Fruit fly (Drosophila melanogaster) whole organism, embryonic: ENCODE measurements around the gene Lip3.

Experiments
- Atf-2 ChIP-seq: fragments of 200-800 bp; sonication (Bioruptor generic); optimal IDR thresholded peaks from 2 replicates; lab custom pipeline; 2016; ENCODE audit warnings: missing biosample characterization, missing genetic modification characterization
- CG1024 ChIP-seq: fragments of 200-800 bp; sonication (Bioruptor generic); IDR thresholded peaks from 2 replicates; pipeline ENCODE4 v1.3.6; 2022; ENCODE audit warnings: missing biosample characterization, missing genetic modification characterization
- CG10654 ChIP-seq: fragments of 200-800 bp; sonication (Bioruptor generic); optimal IDR thresholded peaks from 2 replicates; lab custom pipeline; 2016; ENCODE audit warnings: missing biosample characterization, missing genetic modification characterization
- CG11456 ChIP-seq: fragments of 200-800 bp; sonication (Bioruptor generic); IDR thresholded peaks from 3 replicates; pipeline ENCODE4 v1.3.6; 2022; ENCODE audit warnings: missing biosample characterization, missing genetic modification characterization
- CG11504 ChIP-seq: fragments of 200-800 bp; sonication (Bioruptor generic); optimal IDR thresholded peaks from 3 replicates; lab custom pipeline; 2019; ENCODE audit warnings: missing biosample characterization, mild to moderate bottlenecking, missing genetic modification characterization, moderate library complexity
- CG12391 ChIP-seq: fragments of 200-800 bp; sonication (Bioruptor generic); optimal IDR thresholded peaks from 3 replicates; lab custom pipeline; 2018; ENCODE audit warnings: missing biosample characterization, mild to moderate bottlenecking, missing genetic modification characterization, moderate library complexity
- CG15479 ChIP-seq: fragments of 200-800 bp; sonication (Bioruptor generic); optimal IDR thresholded peaks from 3 replicates; lab custom pipeline; 2019; ENCODE audit warnings: missing biosample characterization, mild to moderate bottlenecking, missing genetic modification characterization, moderate library complexity
- CG15696 ChIP-seq: fragments of 200-800 bp; sonication (Bioruptor generic); optimal IDR thresholded peaks from 2 replicates; lab custom pipeline; 2019; ENCODE audit warnings: missing biosample characterization, mild to moderate bottlenecking, missing genetic modification characterization, moderate library complexity
- CG16779 ChIP-seq: fragments of 200-800 bp; sonication (Bioruptor generic); IDR thresholded peaks from 2 replicates; pipeline ENCODE4 v1.3.6; 2022; ENCODE audit warnings: missing biosample characterization, missing genetic modification characterization
- CG17912 ChIP-seq: fragments of 200-800 bp; sonication (Bioruptor generic); optimal IDR thresholded peaks from 2 replicates; lab custom pipeline; 2018; ENCODE audit warnings: missing biosample characterization, mild to moderate bottlenecking, missing genetic modification characterization
- CG18599 ChIP-seq: fragments of 200-800 bp; sonication (Bioruptor generic); optimal IDR thresholded peaks from 3 replicates; lab custom pipeline; 2017; ENCODE audit warnings: missing biosample characterization, missing genetic modification characterization, mild to moderate bottlenecking, moderate library complexity, missing genetic modification reagents
- CG30403 ChIP-seq: fragments of 200-800 bp; sonication (Bioruptor generic); optimal IDR thresholded peaks from 3 replicates; lab custom pipeline; 2016; ENCODE audit warnings: missing biosample characterization, missing genetic modification characterization
- CG3163 ChIP-seq: fragments of 200-800 bp; sonication (Bioruptor generic); optimal IDR thresholded peaks from 3 replicates; lab custom pipeline; 2016; ENCODE audit warnings: missing biosample characterization, missing genetic modification characterization
- CG3407 ChIP-seq: fragments of 200-800 bp; sonication (Bioruptor generic); optimal IDR thresholded peaks from 2 replicates; lab custom pipeline; 2018; ENCODE audit warnings: missing biosample characterization, mild to moderate bottlenecking, missing genetic modification characterization
- CG3847 ChIP-seq: fragments of 200-800 bp; sonication (Bioruptor generic); IDR thresholded peaks from 2 replicates; pipeline ENCODE4 v1.3.6; 2022; ENCODE audit warnings: missing biosample characterization, missing genetic modification characterization
- CG4424 ChIP-seq: fragments of 200-800 bp; sonication (Bioruptor generic); optimal IDR thresholded peaks from 3 replicates; lab custom pipeline; 2016; ENCODE audit warnings: missing biosample characterization, missing genetic modification characterization
- CG6272 ChIP-seq: fragments of 200-800 bp; sonication (Bioruptor generic); IDR thresholded peaks from 2 replicates; pipeline ENCODE4 v1.3.6; 2022; ENCODE audit warnings: missing biosample characterization, missing genetic modification characterization
- CG6765 ChIP-seq: fragments of 200-800 bp; sonication (Bioruptor generic); optimal IDR thresholded peaks from 3 replicates; lab custom pipeline; 2017; ENCODE audit warnings: missing biosample characterization, mild to moderate bottlenecking, missing genetic modification characterization
- CG6854 ChIP-seq: fragments of 200-800 bp; sonication (Bioruptor generic); optimal IDR thresholded peaks from 3 replicates; lab custom pipeline; 2017; ENCODE audit warnings: missing biosample characterization, mild to moderate bottlenecking, missing genetic modification characterization
- CG7839 ChIP-seq: fragments of 200-800 bp; sonication (Bioruptor generic); optimal IDR thresholded peaks from 3 replicates; lab custom pipeline; 2018; ENCODE audit warnings: missing biosample characterization, mild to moderate bottlenecking, missing genetic modification characterization, moderate library complexity
- CG9609 ChIP-seq: fragments of 200-800 bp; sonication (Bioruptor generic); optimal IDR thresholded peaks from 3 replicates; lab custom pipeline; 2016; ENCODE audit warnings: missing biosample characterization, missing genetic modification characterization
- CG9797 ChIP-seq: fragments of 200-800 bp; sonication (Bioruptor generic); optimal IDR thresholded peaks from 3 replicates; lab custom pipeline; 2018; ENCODE audit warnings: missing biosample characterization, mild to moderate bottlenecking, missing genetic modification characterization
- Chrac-16 ChIP-seq: fragments of 200-800 bp; sonication (Bioruptor generic); optimal IDR thresholded peaks from 3 replicates; lab custom pipeline; 2016; ENCODE audit warnings: missing biosample characterization, missing genetic modification characterization
- Dbx ChIP-seq: fragments of 200-800 bp; sonication (Bioruptor generic); IDR thresholded peaks from 3 replicates; pipeline ENCODE4 v1.3.6; 2022; ENCODE audit warnings: missing biosample characterization, missing genetic modification characterization
- Dfd ChIP-seq, 2 experiments: fragments of >200 bp; optimal IDR thresholded peaks; 2 replicates each; lab custom pipeline; 2017; ENCODE audit warnings: missing biosample characterization in 2 of 2, missing genetic modification characterization in 2 of 2
- Dip2 ChIP-seq: fragments of 200-800 bp; sonication (Bioruptor generic); IDR thresholded peaks from 2 replicates; pipeline ENCODE4 v1.3.6; 2022; ENCODE audit warnings: missing biosample characterization, missing genetic modification characterization
- Dref ChIP-seq: fragments of 200-800 bp; sonication (Bioruptor generic); IDR thresholded peaks from 2 replicates; pipeline ENCODE4 v1.3.6; 2022; ENCODE audit warnings: missing biosample characterization, missing genetic modification characterization
- NC2β ChIP-seq: fragments of 200-800 bp; sonication (Bioruptor generic); optimal IDR thresholded peaks from 2 replicates; lab custom pipeline; 2016; ENCODE audit warnings: missing biosample characterization, missing genetic modification characterization
- Nf-YB ChIP-seq: fragments of 200-800 bp; sonication (Bioruptor generic); optimal IDR thresholded peaks from 3 replicates; lab custom pipeline; 2019; ENCODE audit warnings: missing biosample characterization, mild to moderate bottlenecking, missing genetic modification characterization, moderate library complexity
- Oaz ChIP-seq: fragments of 200-800 bp; sonication (Bioruptor generic); IDR thresholded peaks from 2 replicates; pipeline ENCODE4 v1.3.6; 2022; ENCODE audit warnings: missing biosample characterization, missing genetic modification characterization
- Taf1 ChIP-seq: fragments of 200-800 bp; sonication (Bioruptor generic); IDR thresholded peaks from 2 replicates; pipeline ENCODE4 v1.3.6; 2022; ENCODE audit warnings: missing biosample characterization, missing genetic modification characterization
- br ChIP-seq: fragments of >200 bp; optimal IDR thresholded peaks from 2 replicates; lab custom pipeline; 2017
- btn ChIP-seq: fragments of 200-800 bp; sonication (Bioruptor generic); optimal IDR thresholded peaks from 2 replicates; lab custom pipeline; 2016; ENCODE audit warnings: missing biosample characterization, missing genetic modification characterization
- crol ChIP-seq: fragments of 200-800 bp; sonication (Bioruptor generic); IDR thresholded peaks from 2 replicates; pipeline ENCODE4 v1.3.6; 2022; ENCODE audit warnings: missing biosample characterization, missing genetic modification characterization
- fu2 ChIP-seq: fragments of 200-800 bp; sonication (Bioruptor generic); optimal IDR thresholded peaks from 2 replicates; lab custom pipeline; 2016; ENCODE audit warnings: missing biosample characterization, missing genetic modification characterization
- grau ChIP-seq: fragments of 200-800 bp; optimal IDR thresholded peaks from 3 replicates; lab custom pipeline; 2019; ENCODE audit warnings: missing biosample characterization, mild to moderate bottlenecking, missing genetic modification characterization, moderate library complexity
- gro ChIP-seq: fragments of 200-800 bp; sonication (Bioruptor generic); optimal IDR thresholded peaks from 2 replicates; lab custom pipeline; 2016; ENCODE audit warnings: missing biosample characterization, missing genetic modification characterization
- insv ChIP-seq, 2 experiments: fragments of 200-800 bp; sonication (Bioruptor generic); optimal IDR thresholded peaks; 3 replicates each; lab custom pipeline; 2016 to 2018; ENCODE audit warnings: missing biosample characterization in 2 of 2, missing genetic modification characterization in 2 of 2
- inv ChIP-seq: fragments of 200-800 bp; sonication (Bioruptor generic); IDR thresholded peaks from 2 replicates; pipeline ENCODE4 v1.3.6; 2022; ENCODE audit warnings: missing biosample characterization, missing genetic modification characterization; ENCODE audit not compliant: partially characterized antibody
- jing ChIP-seq: fragments of 200-800 bp; sonication (Bioruptor generic); optimal IDR thresholded peaks from 2 replicates; lab custom pipeline; 2018; ENCODE audit warnings: missing biosample characterization, mild to moderate bottlenecking, missing genetic modification characterization
- nerfin-1 ChIP-seq: fragments of 200-800 bp; sonication (Bioruptor generic); optimal IDR thresholded peaks from 3 replicates; lab custom pipeline; 2019; ENCODE audit warnings: missing biosample characterization, mild to moderate bottlenecking, missing genetic modification characterization, moderate library complexity
- p53 ChIP-seq: fragments of 200-800 bp; sonication (Bioruptor generic); optimal IDR thresholded peaks from 2 replicates; lab custom pipeline; 2016; ENCODE audit warnings: missing biosample characterization, missing genetic modification characterization
- pb ChIP-seq: fragments of 200-800 bp; sonication (Bioruptor generic); optimal IDR thresholded peaks from 3 replicates; lab custom pipeline; 2016; ENCODE audit warnings: missing biosample characterization, missing genetic modification characterization
- prd ChIP-seq, 3 experiments: fragments of >200 bp in 2 of 3; fragments of 200-800 bp in 1 of 3; sonication (Bioruptor generic) in 1 of 3; optimal IDR thresholded peaks in 2 of 3; IDR thresholded peaks in 1 of 3; 2 replicates in 2 of 3; 3 replicates in 1 of 3; pipeline versions ENCODE4 v1.3.6 to Lab custom; 2017 to 2022; ENCODE audit warnings: missing biosample characterization in 1 of 3, missing genetic modification characterization in 1 of 3
- ranshi ChIP-seq: fragments of 200-800 bp; sonication (Bioruptor generic); IDR thresholded peaks from 2 replicates; pipeline ENCODE4 v1.3.6; 2022; ENCODE audit warnings: missing biosample characterization, missing genetic modification characterization
- tin ChIP-seq: fragments of 200-800 bp; sonication (Bioruptor generic); optimal IDR thresholded peaks from 3 replicates; lab custom pipeline; 2016; ENCODE audit warnings: missing biosample characterization, missing genetic modification characterization
- tio ChIP-seq: fragments of 200-800 bp; sonication (Bioruptor generic); optimal IDR thresholded peaks from 2 replicates; lab custom pipeline; 2017; ENCODE audit warnings: missing biosample characterization, missing genetic modification characterization, inconsistent platforms
- tll ChIP-seq, 2 experiments: fragments of 200-800 bp in 1 of 2; fragments of >200 bp in 1 of 2; sonication (Bioruptor generic) in 1 of 2; optimal IDR thresholded peaks; 2 replicates each; lab custom pipeline; 2017 to 2019; ENCODE audit warnings: missing biosample characterization in 2 of 2, missing genetic modification characterization in 2 of 2, mild to moderate bottlenecking in 1 of 2, moderate library complexity in 1 of 2
- vvl ChIP-seq: fragments of 200-800 bp; sonication (Bioruptor generic); IDR thresholded peaks from 2 replicates; pipeline ENCODE4 v1.3.6; 2022; ENCODE audit warnings: missing biosample characterization, missing genetic modification characterization
- wdn ChIP-seq: fragments of 200-800 bp; sonication (Bioruptor generic); IDR thresholded peaks from 2 replicates; pipeline ENCODE4 v1.3.6; 2022; ENCODE audit warnings: missing biosample characterization, missing genetic modification characterization
- zf30C ChIP-seq: fragments of 200-800 bp; sonication (Bioruptor generic); optimal IDR thresholded peaks from 3 replicates; lab custom pipeline; 2018; ENCODE audit warnings: missing biosample characterization, mild to moderate bottlenecking, missing genetic modification characterization
- zfh2 ChIP-seq: fragments of 200-800 bp; sonication (Bioruptor generic); optimal IDR thresholded peaks from 2 replicates; lab custom pipeline; 2016; ENCODE audit warnings: missing biosample characterization, missing genetic modification characterization

The Lip3 gene

DNA sequence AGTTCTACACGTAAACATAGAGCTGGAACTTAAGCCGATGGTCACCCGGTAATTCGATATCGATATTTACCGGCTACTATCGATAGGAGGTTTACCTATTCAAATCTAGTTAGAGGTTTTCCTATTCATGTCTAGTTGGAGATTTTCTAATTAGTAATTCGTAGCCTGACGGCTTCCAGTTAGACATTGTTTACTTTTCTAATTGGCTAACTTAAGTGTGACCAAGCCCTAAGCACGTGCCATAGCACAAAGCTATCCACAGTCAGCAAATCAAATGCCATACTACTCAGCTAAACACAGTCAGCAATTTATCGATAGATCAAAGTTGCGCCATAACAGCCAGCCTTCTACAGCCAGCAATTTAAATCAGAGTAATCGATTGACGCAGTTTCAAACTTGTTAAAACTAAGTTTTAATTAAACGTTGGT is 31.3 kb upstream of the Lip3 start, which contains the start of gene Dpm3 (continued):
- TF ChIP-seq vvl (GFP tag; lab: Robert Waterston, UW) (peak; percentile 67), Dref (peak; percentile 99), CG18599 (GFP tag; lab: Kevin White, UChicago) (no peak), btn (GFP tag; lab: Kevin White, UChicago) (no peak), crol (GFP tag; lab: Robert Waterston, UW) (no peak), Dip2 (no peak), tll (GFP tag; optimal IDR thresholded peaks at IDR 0.05; lab: Kevin White, UChicago) (no peak), CG15479 (no peak), grau (tag; lab: Kevin White, UChicago) (peak; percentile 21), ranshi (GFP tag; lab: Robert Waterston, UW) (no peak), CG10654 (GFP tag; lab: Kevin White, UChicago) (peak; percentile 8), Atf-2 (GFP tag; lab: Kevin White, UChicago) (peak; percentile 37), CG16779 (GFP tag; lab: Robert Waterston, UW) (no peak), Nf-YB (GFP tag; lab: Kevin White, UChicago) (peak; percentile 3), CG3163 (GFP tag; lab: Kevin White, UChicago) (peak; percentile 93), CG3847 (GFP tag; lab: Robert Waterston, UW) (peak; percentile 86), CG9609 (peak; percentile 38), NC2β (GFP tag; lab: Kevin White, UChicago) (no peak), Chrac-16 (GFP tag; lab: Kevin White, UChicago) (no peak), CG1024 (GFP tag; lab: Robert Waterston, UW) (no peak), tin (GFP tag; lab: Kevin White, UChicago) (peak; percentile 27), CG6765 (no peak), zfh2 (GFP tag; lab: Kevin White, UChicago) (peak; percentile 57), fu2 (GFP tag; lab: Kevin White, UChicago) (peak; percentile 10), CG3407 (GFP tag; lab: Kevin White, UChicago) (no peak), prd (optimal IDR thresholded peaks at IDR 0.05; lab: Kevin White, UChicago) (no peak), prd (GFP tag; IDR thresholded peaks at IDR 0.05; lab: Robert Waterston, UW) (peak; percentile 43; the same call in 2 of the 3 replicates), CG4424 (no peak), CG12391 (tag; lab: Kevin White, UChicago) (peak; percentile 58), CG7839 (tag; lab: Kevin White, UChicago) (peak; percentile 5), CG9797 (peak; percentile 92), CG6854 (no peak), wdn (GFP tag; lab: Robert Waterston, UW) (no peak), br (lab: Kevin White, UChicago) (no peak), nerfin-1 (tag; lab: Kevin White, UChicago) (peak; percentile 20), p53 (GFP tag; lab: Kevin White, UChicago) (peak; percentile 46), CG11504 (peak; percentile 63), jing (no peak), Dfd (GFP tag; optimal IDR thresholded peaks at IDR 0.05; lab: Kevin White, UChicago) (no peak), inv (GFP tag; lab: Robert Waterston, UW) (peak; percentile 89), Taf1 (GFP tag; lab: Robert Waterston, UW) (no peak), CG15696 (tag; lab: Kevin White, UChicago) (peak; percentile 43), tio (GFP tag; lab: Kevin White, UChicago) (no peak), CG11456 (GFP tag; lab: Robert Waterston, UW) (no peak), insv (GFP tag; optimal IDR thresholded peaks at IDR 0.05; lab: Kevin White, UChicago) (peak; percentile 100), zf30C (GFP tag; lab: Kevin White, UChicago) (no peak), Dbx (0 out of 3 replicates have a peak, but pooled peaks have one; percentile 38), pb (GFP tag; lab: Kevin White, UChicago) (peak; percentile 58), Oaz (GFP tag; lab: Robert Waterston, UW) (no peak), CG6272 (GFP tag; lab: Robert Waterston, UW) (no peak), CG30403 (GFP tag; lab: Kevin White, UChicago) (peak; percentile 19), gro (GFP tag; lab: Kevin White, UChicago) (peak; percentile 26), CG17912 (GFP tag; lab: Kevin White, UChicago) (peak; percentile 51)
